Worm (Caenorhabditis elegans) whole organism, L2 larva: ENCODE data around the gene clec-243.

ENCODE experiments used
- F13H6.1 ChIP-seq: sonication (generic microtip); optimal IDR thresholded peaks from 2 replicates; lab custom pipeline; 2016; ENCODE audit warnings: missing genetic modification characterization, missing compliant biosample characterization
- Y55F3AM.14 ChIP-seq: fragments of 200-800 bp; sonication (Bioruptor generic); optimal IDR thresholded peaks from 2 replicates; lab custom pipeline; 2018; ENCODE audit warnings: mild to moderate bottlenecking, missing genetic modification characterization, missing compliant biosample characterization
- alr-1 ChIP-seq: fragments of 150-350 bp; optimal IDR thresholded peaks from 2 replicates; lab custom pipeline; 2014; ENCODE audit warnings: missing biosample characterization, missing genetic modification characterization
- ama-1 ChIP-seq: fragments of 150-350 bp; optimal IDR thresholded peaks from 2 replicates; lab custom pipeline; 2018; ENCODE audit warnings: inconsistent platforms
- ceh-16 ChIP-seq: fragments of 150-350 bp; optimal IDR thresholded peaks from 2 replicates; lab custom pipeline; 2014; ENCODE audit warnings: missing biosample characterization, missing genetic modification characterization
- egl-27 ChIP-seq: sonication (generic microtip); optimal IDR thresholded peaks from 3 replicates; lab custom pipeline; 2017; ENCODE audit warnings: missing biosample characterization, missing genetic modification reagents, missing genetic modification characterization
- elt-1 ChIP-seq: fragments of 150-350 bp; optimal IDR thresholded peaks from 2 replicates; lab custom pipeline; 2014; ENCODE audit warnings: missing biosample characterization, missing genetic modification characterization
- elt-3 ChIP-seq: sonication (generic microtip); optimal IDR thresholded peaks from 2 replicates; lab custom pipeline; 2017; ENCODE audit warnings: missing biosample characterization, missing genetic modification characterization
- fos-1 ChIP-seq: fragments of 150-350 bp; optimal IDR thresholded peaks from 2 replicates; lab custom pipeline; 2014; ENCODE audit warnings: missing biosample characterization, missing genetic modification characterization
- gmeb-1 ChIP-seq: fragments of 150-350 bp; optimal IDR thresholded peaks from 2 replicates; lab custom pipeline; 2014; ENCODE audit warnings: missing biosample characterization, missing genetic modification characterization
- lin-13 ChIP-seq: fragments of 150-350 bp; optimal IDR thresholded peaks from 2 replicates; lab custom pipeline; 2014; ENCODE audit warnings: missing biosample characterization, missing genetic modification reagents, missing genetic modification characterization
- lsy-2 ChIP-seq, 2 experiments: fragments of 150-350 bp in 1 of 2; sonication (generic microtip) in 1 of 2; optimal IDR thresholded peaks; 2 replicates each; lab custom pipeline; 2014 to 2017; ENCODE audit warnings: missing biosample characterization in 2 of 2, missing genetic modification characterization in 2 of 2
- mab-5 ChIP-seq: fragments of 150-350 bp; optimal IDR thresholded peaks from 2 replicates; lab custom pipeline; 2014; ENCODE audit warnings: missing biosample characterization, missing genetic modification characterization
- mbf-1 ChIP-seq: sonication (generic microtip); optimal IDR thresholded peaks from 2 replicates; lab custom pipeline; 2017; ENCODE audit warnings: missing biosample characterization, missing genetic modification characterization
- mdl-1 ChIP-seq, 2 experiments: fragments of 150-350 bp in 1 of 2; sonication (generic microtip) in 1 of 2; optimal IDR thresholded peaks; 2 replicates each; lab custom pipeline; 2017; ENCODE audit warnings: missing biosample characterization in 2 of 2, missing genetic modification characterization in 2 of 2
- nhr-10 ChIP-seq: sonication (generic microtip); optimal IDR thresholded peaks from 2 replicates; lab custom pipeline; 2017; ENCODE audit warnings: missing biosample characterization, missing genetic modification characterization
- nhr-11 ChIP-seq: fragments of 150-350 bp; optimal IDR thresholded peaks from 2 replicates; lab custom pipeline; 2014; ENCODE audit warnings: missing biosample characterization, missing genetic modification characterization
- nhr-12 ChIP-seq: fragments of 150-350 bp; optimal IDR thresholded peaks from 2 replicates; lab custom pipeline; 2014; ENCODE audit warnings: missing biosample characterization, missing genetic modification characterization
- nhr-21 ChIP-seq: fragments of 150-350 bp; optimal IDR thresholded peaks from 2 replicates; lab custom pipeline; 2014; ENCODE audit warnings: missing biosample characterization, missing genetic modification characterization
- nhr-23 ChIP-seq: fragments of 150-350 bp; optimal IDR thresholded peaks from 2 replicates; lab custom pipeline; 2014; ENCODE audit warnings: missing biosample characterization, missing genetic modification reagents, missing genetic modification characterization
- nhr-237 ChIP-seq: fragments of 150-350 bp; optimal IDR thresholded peaks from 2 replicates; lab custom pipeline; 2014; ENCODE audit warnings: missing biosample characterization, missing genetic modification characterization
- nhr-25 ChIP-seq: fragments of 150-350 bp; sonication (generic microtip); optimal IDR thresholded peaks from 3 replicates; lab custom pipeline; 2014; ENCODE audit warnings: missing biosample characterization, missing genetic modification characterization
- nhr-77 ChIP-seq: fragments of 150-350 bp; optimal IDR thresholded peaks from 2 replicates; lab custom pipeline; 2014; ENCODE audit warnings: missing biosample characterization, missing genetic modification characterization
- peb-1 ChIP-seq: fragments of 150-350 bp; optimal IDR thresholded peaks from 2 replicates; lab custom pipeline; 2014; ENCODE audit warnings: missing biosample characterization, missing genetic modification characterization
- sem-4 ChIP-seq: fragments of 150-350 bp; optimal IDR thresholded peaks from 2 replicates; lab custom pipeline; 2014; ENCODE audit warnings: missing biosample characterization, missing genetic modification reagents, missing genetic modification characterization
- skn-1 ChIP-seq: sonication (generic microtip); optimal IDR thresholded peaks from 2 replicates; lab custom pipeline; 2017; ENCODE audit warnings: missing biosample characterization, missing genetic modification characterization
- sma-3 ChIP-seq: sonication (generic microtip); optimal IDR thresholded peaks from 2 replicates; lab custom pipeline; 2016; ENCODE audit warnings: missing genetic modification reagents, missing genetic modification characterization, missing compliant biosample characterization
- sma-9 ChIP-seq, 2 experiments: fragments of 150-350 bp in 1 of 2; sonication (generic microtip) in 1 of 2; optimal IDR thresholded peaks; 2 replicates each; lab custom pipeline; 2014 to 2016; ENCODE audit warnings: missing genetic modification characterization in 2 of 2, mild to moderate bottlenecking in 1 of 2, missing biosample characterization in 1 of 2, missing compliant biosample characterization in 1 of 2, missing genetic modification reagents in 1 of 2, moderate library complexity in 1 of 2
- snpc-4 ChIP-seq: fragments of 150-350 bp; optimal IDR thresholded peaks from 2 replicates; lab custom pipeline; 2014; ENCODE audit warnings: missing biosample characterization, missing genetic modification characterization
- unc-39 ChIP-seq: fragments of 150-350 bp; optimal IDR thresholded peaks from 2 replicates; lab custom pipeline; 2014; ENCODE audit warnings: missing biosample characterization, missing genetic modification characterization
- unc-55 ChIP-seq: fragments of 150-350 bp; sonication (generic microtip); optimal IDR thresholded peaks from 3 replicates; lab custom pipeline; 2014; ENCODE audit warnings: missing biosample characterization, missing genetic modification reagents, missing genetic modification characterization
- unc-62 ChIP-seq: fragments of 150-350 bp; optimal IDR thresholded peaks from 2 replicates; lab custom pipeline; 2014; ENCODE audit warnings: missing biosample characterization, missing genetic modification reagents, missing genetic modification characterization
- ztf-1 ChIP-seq: fragments of 200-800 bp; sonication (Bioruptor generic); conservative IDR thresholded peaks from 2 replicates; pipeline ENCODE4 v1.3.6; 2022; ENCODE audit warnings: missing genetic modification characterization, missing compliant biosample characterization
- ztf-11 ChIP-seq: sonication (generic microtip); optimal IDR thresholded peaks from 2 replicates; lab custom pipeline; 2017; ENCODE audit warnings: missing biosample characterization, missing genetic modification characterization
- ztf-4 ChIP-seq: fragments of 150-350 bp; optimal IDR thresholded peaks from 2 replicates; lab custom pipeline; 2014; ENCODE audit warnings: missing biosample characterization, missing genetic modification characterization

clec-243 gene

ce11 chrV:17248915-17249314, at the start of gene clec-243:
Gene clec-243, minus strand, starts transcription at chrV:17249015.
- TF ChIP-seq nhr-21 (tag; lab: Kevin White, UChicago) (no peak), nhr-25 (no peak), mbf-1 (no peak), unc-55 (no peak), ama-1 (lab: Kevin White, UChicago) (no peak), sma-9 (GFP tag; optimal IDR thresholded peaks at IDR 0.05; lab: Kevin White, UChicago) (no peak), sma-9 (tag; optimal IDR thresholded peaks at IDR 0.05; lab: Kevin White, UChicago) (no peak), nhr-237 (no peak), sma-3 (no peak), elt-3 (tag; lab: Kevin White, UChicago) (no peak), skn-1 (no peak), nhr-10 (tag; lab: Kevin White, UChicago) (no peak)

ce11 chrV:17296443-17296842, 47.6 kb upstream of the clec-243 start:
- TF ChIP-seq nhr-11 (tag; lab: Kevin White, UChicago), result no peak
- no peak for TF ChIP-seq nhr-25
- no peak for TF ChIP-seq elt-3 (tag; lab: Kevin White, UChicago)
- no peak for TF ChIP-seq egl-27 (tag; lab: Kevin White, UChicago)
- no peak for TF ChIP-seq lsy-2 (tag; optimal IDR thresholded peaks at IDR 0.05; lab: Kevin White, UChicago)

DNA sequence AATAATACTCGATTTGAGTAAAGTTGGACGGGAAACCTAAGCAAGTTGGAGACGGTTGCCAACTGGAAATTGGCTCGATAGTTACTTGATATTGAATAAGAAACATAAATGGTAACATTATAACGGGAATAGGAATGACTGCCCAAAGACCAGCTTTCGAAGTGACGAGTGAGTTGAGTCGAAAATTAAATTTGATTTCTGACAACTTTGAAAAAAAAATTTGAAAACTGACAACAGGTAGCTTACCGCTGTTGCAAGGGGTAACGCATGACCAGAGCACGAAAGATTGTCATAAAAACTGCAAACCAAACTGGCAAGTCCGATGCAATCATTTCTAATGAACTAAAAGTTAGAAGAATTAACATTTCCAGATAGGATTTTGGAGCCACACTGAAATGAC, 43.9 kb upstream of the clec-243 start:
- TF ChIP-seq sma-9 (GFP tag; optimal IDR thresholded peaks at IDR 0.05; lab: Kevin White, UChicago) (no peak), sma-9 (tag; optimal IDR thresholded peaks at IDR 0.05; lab: Kevin White, UChicago) (no peak), ztf-11 (no peak), sma-3 (no peak), nhr-21 (tag; lab: Kevin White, UChicago) (no peak), ztf-4 (no peak), elt-1 (tag; lab: Kevin White, UChicago) (no peak), nhr-77 (tag; lab: Kevin White, UChicago) (no peak)

- TF ChIP-seq mdl-1 (tag; optimal IDR thresholded peaks at IDR 0.05; lab: Kevin White, UChicago) (no peak), skn-1 (no peak), mab-5 (tag; lab: Kevin White, UChicago) (no peak), peb-1 (tag; lab: Kevin White, UChicago) (no peak), nhr-23 (tag; lab: Kevin White, UChicago) (no peak), F13H6.1 (no peak), Y55F3AM.14 (no peak), ztf-1 (GFP tag; lab: Robert Waterston, UW) (no peak), sem-4 (tag; lab: Kevin White, UChicago) (no peak), elt-1 (tag; lab: Kevin White, UChicago) (no peak), lin-13 (GFP tag; lab: Kevin White, UChicago) (no peak), unc-62 (GFP tag; lab: Kevin White, UChicago) (no peak), ceh-16 (tag; lab: Kevin White, UChicago) (no peak)
These were observed 35.3 kb upstream of the clec-243 start for ce11 chrV:17284159-17284558.

ce11 chrV:17273249-17273648, 24.4 kb upstream of the clec-243 start, which contains the start of gene K10G4.10:
Gene K10G4.10, plus strand, starts transcription at chrV:17273549.
- TF ChIP-seq snpc-4 (tag; lab: Kevin White, UChicago) (no peak), mbf-1 (no peak), nhr-11 (tag; lab: Kevin White, UChicago) (no peak), lsy-2 (tag; optimal IDR thresholded peaks at IDR 0.05; lab: Kevin White, UChicago) (no peak), nhr-12 (tag; lab: Kevin White, UChicago) (no peak), skn-1 (no peak), nhr-237 (no peak), unc-62 (GFP tag; lab: Kevin White, UChicago) (no peak), alr-1 (tag; lab: Kevin White, UChicago) (no peak), unc-39 (no peak), gmeb-1 (no peak), fos-1 (tag; lab: Kevin White, UChicago) (no peak), sma-9 (GFP tag; optimal IDR thresholded peaks at IDR 0.05; lab: Kevin White, UChicago) (no peak), sma-9 (tag; optimal IDR thresholded peaks at IDR 0.05; lab: Kevin White, UChicago) (no peak), nhr-23 (tag; lab: Kevin White, UChicago) (no peak), mab-5 (tag; lab: Kevin White, UChicago) (no peak), lin-13 (GFP tag; lab: Kevin White, UChicago) (no peak)
